Worm (Caenorhabditis elegans) whole organism, L4 larva: ENCODE results near the gene gst-38.

Source experiments
- F10B5.3 ChIP-seq: sonication (generic microtip); optimal IDR thresholded peaks from 2 replicates; lab custom pipeline; 2016; ENCODE audit warnings: mild to moderate bottlenecking, missing genetic modification characterization, missing compliant biosample characterization
- F26F4.8 ChIP-seq: fragments of 200-800 bp; sonication (Bioruptor generic); conservative IDR thresholded peaks from 2 replicates; pipeline ENCODE4 v1.3.6; 2022; ENCODE audit warnings: missing genetic modification characterization, missing compliant biosample characterization
- F37D6.2 ChIP-seq: sonication (generic microtip); optimal IDR thresholded peaks from 2 replicates; lab custom pipeline; 2016; ENCODE audit warnings: mild to moderate bottlenecking, missing genetic modification characterization, missing compliant biosample characterization
- T26A8.4 ChIP-seq: fragments of 200-800 bp; sonication (Bioruptor generic); IDR thresholded peaks from 2 replicates; pipeline ENCODE4 v1.3.6; 2022; ENCODE audit warnings: missing genetic modification characterization, missing compliant biosample characterization
- Y48G9A.11 ChIP-seq: fragments of 200-800 bp; sonication (Bioruptor generic); IDR thresholded peaks from 2 replicates; pipeline ENCODE4 v1.3.6; 2022; ENCODE audit warnings: missing genetic modification reagents, missing genetic modification characterization, missing compliant biosample characterization
- ZK337.2 ChIP-seq: fragments of 200-800 bp; sonication (Bioruptor generic); IDR thresholded peaks from 2 replicates; pipeline ENCODE4 v1.3.6; 2022; ENCODE audit warnings: missing genetic modification reagents, missing genetic modification characterization, missing compliant biosample characterization
- aly-2 ChIP-seq: sonication (generic microtip); optimal IDR thresholded peaks from 2 replicates; lab custom pipeline; 2018; ENCODE audit warnings: missing biosample characterization, missing genetic modification characterization
- arid-1 ChIP-seq: fragments of 200-800 bp; sonication (Bioruptor generic); conservative IDR thresholded peaks from 2 replicates; pipeline ENCODE4 v1.3.6; 2022; ENCODE audit warnings: missing genetic modification reagents, missing genetic modification characterization, missing compliant biosample characterization
- ceh-20 ChIP-seq: fragments of 200-800 bp; sonication (Bioruptor generic); IDR thresholded peaks from 2 replicates; pipeline ENCODE4 v1.3.6; 2022; ENCODE audit warnings: missing genetic modification reagents, missing genetic modification characterization, missing compliant biosample characterization
- ceh-44 ChIP-seq: fragments of 200-800 bp; sonication (Bioruptor generic); IDR thresholded peaks from 2 replicates; pipeline ENCODE4 v1.3.6; 2022; ENCODE audit warnings: missing genetic modification reagents, missing genetic modification characterization, missing compliant biosample characterization
- daf-12 ChIP-seq: fragments of 150-350 bp; optimal IDR thresholded peaks from 2 replicates; lab custom pipeline; 2014; ENCODE audit warnings: missing biosample characterization, missing genetic modification reagents, missing genetic modification characterization
- daf-16 ChIP-seq, 3 experiments: sonication (generic microtip); optimal IDR thresholded peaks; 2 replicates each; lab custom pipeline; 2016 to 2017; ENCODE audit warnings: missing genetic modification characterization in 3 of 3, missing genetic modification reagents in 3 of 3, mild to moderate bottlenecking in 2 of 3, missing compliant biosample characterization in 2 of 3, missing biosample characterization in 1 of 3, moderate library complexity in 1 of 3
- daf-19 ChIP-seq: fragments of 200-800 bp; sonication (Bioruptor generic); conservative IDR thresholded peaks from 2 replicates; pipeline ENCODE4 v1.3.6; 2022; ENCODE audit warnings: missing genetic modification characterization, missing compliant biosample characterization
- dmd-6 ChIP-seq: fragments of 200-800 bp; sonication (Bioruptor generic); IDR thresholded peaks from 2 replicates; pipeline ENCODE4 v1.3.6; 2022; ENCODE audit warnings: missing genetic modification reagents, missing genetic modification characterization, missing compliant biosample characterization
- dpl-1 ChIP-seq: fragments of 150-350 bp; optimal IDR thresholded peaks from 2 replicates; lab custom pipeline; 2014; ENCODE audit warnings: missing biosample characterization, missing genetic modification reagents, missing genetic modification characterization
- duxl-1 ChIP-seq: sonication (generic microtip); optimal IDR thresholded peaks from 2 replicates; lab custom pipeline; 2016; ENCODE audit warnings: mild to moderate bottlenecking, missing genetic modification characterization, moderate library complexity, missing compliant biosample characterization; ENCODE audit not compliant: poor library complexity
- egl-27 ChIP-seq: sonication (generic microtip); optimal IDR thresholded peaks from 3 replicates; lab custom pipeline; 2017; ENCODE audit warnings: missing biosample characterization, missing genetic modification reagents, missing genetic modification characterization
- fkh-10 ChIP-seq: fragments of 150-350 bp; optimal IDR thresholded peaks from 2 replicates; lab custom pipeline; 2014; ENCODE audit warnings: missing biosample characterization, missing genetic modification reagents, missing genetic modification characterization
- hlh-11 ChIP-seq: fragments of 200-800 bp; sonication (Bioruptor generic); optimal IDR thresholded peaks from 2 replicates; lab custom pipeline; 2018; ENCODE audit warnings: mild to moderate bottlenecking, missing genetic modification characterization, missing compliant biosample characterization
- hmg-1.1 ChIP-seq: fragments of 200-800 bp; sonication (Bioruptor generic); IDR thresholded peaks from 2 replicates; pipeline ENCODE4 v1.3.6; 2022; ENCODE audit warnings: missing genetic modification reagents, missing genetic modification characterization, missing compliant biosample characterization
- jun-1 ChIP-seq: fragments of 150-350 bp; optimal IDR thresholded peaks from 2 replicates; lab custom pipeline; 2014; ENCODE audit warnings: missing biosample characterization, missing genetic modification reagents, missing genetic modification characterization
- lim-7 ChIP-seq: fragments of 200-800 bp; sonication (Bioruptor generic); IDR thresholded peaks from 2 replicates; pipeline ENCODE4 v1.3.6; 2022; ENCODE audit warnings: missing genetic modification characterization, missing compliant biosample characterization
- lin-13 ChIP-seq: fragments of 150-350 bp; optimal IDR thresholded peaks from 2 replicates; lab custom pipeline; 2014; ENCODE audit warnings: missing biosample characterization, missing genetic modification reagents, missing genetic modification characterization
- lin-29 ChIP-seq: fragments of 200-800 bp; sonication (Bioruptor generic); IDR thresholded peaks from 2 replicates; pipeline ENCODE4 v1.3.6; 2022; ENCODE audit warnings: missing genetic modification reagents, missing genetic modification characterization, missing compliant biosample characterization
- lsy-2 ChIP-seq, 2 experiments: fragments of 150-350 bp in 1 of 2; sonication (generic microtip) in 1 of 2; optimal IDR thresholded peaks; 2 replicates each; lab custom pipeline; 2014 to 2017; ENCODE audit warnings: missing biosample characterization in 2 of 2, missing genetic modification characterization in 2 of 2
- mdt-29 ChIP-seq: fragments of 200-800 bp; sonication (Bioruptor generic); IDR thresholded peaks from 2 replicates; pipeline ENCODE4 v1.3.6; 2022; ENCODE audit warnings: missing genetic modification reagents, missing genetic modification characterization, missing compliant biosample characterization
- mxl-3 ChIP-seq: fragments of 200-800 bp; sonication (Bioruptor generic); optimal IDR thresholded peaks from 2 replicates; lab custom pipeline; 2018; ENCODE audit warnings: mild to moderate bottlenecking, missing genetic modification characterization, missing compliant biosample characterization
- nhr-25 ChIP-seq: sonication (generic microtip); optimal IDR thresholded peaks from 2 replicates; lab custom pipeline; 2017; ENCODE audit warnings: missing genetic modification characterization, mild to moderate bottlenecking, missing compliant biosample characterization, antibody characterized with exemption, moderate library complexity, borderline replicate concordance; ENCODE audit not compliant: insufficient read depth
- nhr-28 ChIP-seq: fragments of 150-350 bp; optimal IDR thresholded peaks from 2 replicates; lab custom pipeline; 2014; ENCODE audit warnings: missing biosample characterization, missing genetic modification characterization
- nhr-41 ChIP-seq: fragments of 200-800 bp; sonication (Bioruptor generic); IDR thresholded peaks from 2 replicates; pipeline ENCODE4 v1.3.6; 2022; ENCODE audit warnings: missing genetic modification reagents, missing genetic modification characterization, missing compliant biosample characterization
- nhr-6 ChIP-seq: fragments of 150-350 bp; optimal IDR thresholded peaks from 2 replicates; lab custom pipeline; 2014; ENCODE audit warnings: missing biosample characterization, missing genetic modification characterization
- pha-4 ChIP-seq, 2 experiments: fragments of 150-350 bp in 1 of 2; fragments of 200-800 bp in 1 of 2; sonication (Bioruptor generic) in 1 of 2; IDR thresholded peaks in 1 of 2; optimal IDR thresholded peaks in 1 of 2; 2 replicates each; pipeline versions ENCODE4 v1.3.6 to Lab custom; 2014 to 2022; ENCODE audit warnings: missing genetic modification characterization in 2 of 2, missing genetic modification reagents in 2 of 2, missing biosample characterization in 1 of 2, missing compliant biosample characterization in 1 of 2
- php-3 ChIP-seq: fragments of 200-800 bp; sonication (Bioruptor generic); IDR thresholded peaks from 2 replicates; pipeline ENCODE4 v1.3.6; 2022; ENCODE audit warnings: missing genetic modification reagents, missing genetic modification characterization, missing compliant biosample characterization
- pqm-1 ChIP-seq: sonication (generic microtip); optimal IDR thresholded peaks from 2 replicates; lab custom pipeline; 2017; ENCODE audit warnings: missing biosample characterization, missing genetic modification characterization
- saeg-2 ChIP-seq: fragments of 200-800 bp; sonication (Bioruptor generic); IDR thresholded peaks from 2 replicates; pipeline ENCODE4 v1.3.6; 2022; ENCODE audit warnings: missing genetic modification reagents, missing genetic modification characterization, missing compliant biosample characterization
- snpc-1.2 ChIP-seq: fragments of 200-800 bp; sonication (Bioruptor generic); IDR thresholded peaks from 2 replicates; pipeline ENCODE4 v1.3.6; 2022; ENCODE audit warnings: missing genetic modification reagents, missing genetic modification characterization, missing compliant biosample characterization
- snpc-4 ChIP-seq: fragments of 150-350 bp; optimal IDR thresholded peaks from 2 replicates; lab custom pipeline; 2014; ENCODE audit warnings: missing biosample characterization, missing genetic modification characterization
- spr-3 ChIP-seq: fragments of 200-800 bp; sonication (Bioruptor generic); optimal IDR thresholded peaks from 2 replicates; lab custom pipeline; 2018; ENCODE audit warnings: mild to moderate bottlenecking, missing genetic modification characterization, missing compliant biosample characterization
- unc-62 ChIP-seq, 3 experiments: fragments of 150-350 bp in 1 of 3; sonication (generic microtip); optimal IDR thresholded peaks in 2 of 3; peaks in 1 of 3; 1 replicate in 1 of 3; 2 replicates in 2 of 3; lab custom pipeline; 2014 to 2017; ENCODE audit warnings: missing biosample characterization in 3 of 3, missing genetic modification characterization in 3 of 3, missing genetic modification reagents in 3 of 3, missing genotype in 1 of 3
- vab-7 ChIP-seq: fragments of 200-800 bp; sonication (Bioruptor generic); IDR thresholded peaks from 2 replicates; pipeline ENCODE4 v1.3.6; 2022; ENCODE audit warnings: missing genetic modification reagents, missing genetic modification characterization, missing compliant biosample characterization
- zip-11 ChIP-seq: fragments of 200-800 bp; sonication (Bioruptor generic); IDR thresholded peaks from 2 replicates; pipeline ENCODE4 v1.3.6; 2022; ENCODE audit warnings: missing genetic modification characterization, missing compliant biosample characterization
- ztf-11 ChIP-seq: fragments of 150-350 bp; optimal IDR thresholded peaks from 2 replicates; lab custom pipeline; 2014; ENCODE audit warnings: missing biosample characterization, missing genetic modification characterization
- ztf-7 ChIP-seq: fragments of 150-350 bp; optimal IDR thresholded peaks from 2 replicates; lab custom pipeline; 2014; ENCODE audit warnings: missing biosample characterization, missing genetic modification characterization

Gene gst-38

ce11 chrV:15887708-15888295 is 28.1 kb downstream of the gst-38 start (continued):
- TF ChIP-seq egl-27 (tag; lab: Kevin White, UChicago): no peak
- no peak for TF ChIP-seq ceh-44
- no peak for TF ChIP-seq saeg-2 (GFP tag; lab: Robert Waterston, UW)
- TF ChIP-seq fkh-10 (GFP tag; lab: Kevin White, UChicago): no peak
- no peak for TF ChIP-seq arid-1 (GFP tag; lab: Robert Waterston, UW)
- TF ChIP-seq F37D6.2 (tag; lab: Kevin White, UChicago): no peak
- TF ChIP-seq dmd-6 (GFP tag; lab: Robert Waterston, UW): peak; percentile 86
- no peak for TF ChIP-seq lin-29 (GFP tag; lab: Robert Waterston, UW)
- TF ChIP-seq php-3: peak; percentile 60; the same call in 1 of the 2 replicates
- no peak for TF ChIP-seq daf-19 (GFP tag; lab: Robert Waterston, UW)
- TF ChIP-seq daf-12 (tag; lab: Kevin White, UChicago): no peak
- no peak for TF ChIP-seq F10B5.3 (tag; lab: Kevin White, UChicago)
- no peak for TF ChIP-seq F26F4.8 (GFP tag; lab: Robert Waterston, UW)
- no peak for TF ChIP-seq snpc-1.2 (GFP tag; lab: Robert Waterston, UW)
- no peak for TF ChIP-seq ceh-20 (GFP tag; lab: Robert Waterston, UW)
- TF ChIP-seq snpc-4: no peak
- no peak for TF ChIP-seq T26A8.4 (GFP tag; lab: Robert Waterston, UW)
- no peak for TF ChIP-seq dpl-1 (GFP tag; lab: Kevin White, UChicago)
- TF ChIP-seq daf-16 (GFP tag; optimal IDR thresholded peaks at IDR 0.05; lab: Kevin White, UChicago): no peak
- peak; percentile 87 for TF ChIP-seq daf-16 (tag; optimal IDR thresholded peaks at IDR 0.05; lab: Kevin White, UChicago)
- no peak for TF ChIP-seq Y48G9A.11 (GFP tag; lab: Robert Waterston, UW)
- no peak for TF ChIP-seq nhr-41 (GFP tag; lab: Robert Waterston, UW)
- no peak for TF ChIP-seq duxl-1 (tag; lab: Kevin White, UChicago)
- TF ChIP-seq mdt-29 (GFP tag; lab: Robert Waterston, UW): no peak
- TF ChIP-seq hmg-1.1 (GFP tag; lab: Robert Waterston, UW): no peak
- peak; percentile 48 for TF ChIP-seq mxl-3 (GFP tag; lab: Kevin White, UChicago)
- TF ChIP-seq pqm-1 (tag; lab: Kevin White, UChicago): peak; percentile 84
- TF ChIP-seq nhr-28 (tag; lab: Kevin White, UChicago): peak; percentile 82
- TF ChIP-seq lim-7 (GFP tag; lab: Robert Waterston, UW): no peak
- TF ChIP-seq lsy-2 (tag; optimal IDR thresholded peaks at IDR 0.05; lab: Kevin White, UChicago): no peak
- TF ChIP-seq aly-2 (tag; lab: Kevin White, UChicago): no peak

- peak; percentile 3 for TF ChIP-seq nhr-28 (tag; lab: Kevin White, UChicago)
- no peak for TF ChIP-seq ceh-20 (GFP tag; lab: Robert Waterston, UW)
Measured at ce11 chrV:15885967-15886366, 29.9 kb downstream of the gst-38 start, which contains the start of gene T06C12.9. Gene T06C12.9 (minus strand): TSS chrV:15886067.

- peak in 1 of 2 experiments; percentile 57 for TF ChIP-seq unc-62 (GFP tag; optimal IDR thresholded peaks at IDR 0.05 in 1 of 2; lab: Kevin White, UChicago)
- no peak for TF ChIP-seq unc-62 (tag; optimal IDR thresholded peaks at IDR 0.05; lab: Kevin White, UChicago)
- no peak for TF ChIP-seq ztf-11 (tag; lab: Kevin White, UChicago)
- TF ChIP-seq pqm-1 (tag; lab: Kevin White, UChicago): no peak
- TF ChIP-seq, all 104 proteins: peak for 1
Measured at ce11 chrV:15884698-15885097, 31.2 kb downstream of the gst-38 start, which contains the start of gene oac-42. Gene oac-42 (minus strand): TSS chrV:15884798.

ce11 chrV:15880705-15881104 is 35.2 kb downstream of the gst-38 start:
- no peak for TF ChIP-seq vab-7 (GFP tag; lab: Robert Waterston, UW)
- peak; percentile 7 for TF ChIP-seq jun-1 (tag; lab: Kevin White, UChicago)
- TF ChIP-seq spr-3: no peak
- no peak for TF ChIP-seq ZK337.2 (GFP tag; lab: Robert Waterston, UW)
- peak; percentile 28 for TF ChIP-seq nhr-6 (tag; lab: Kevin White, UChicago)
- peak; percentile 95 for TF ChIP-seq ztf-7 (tag; lab: Kevin White, UChicago)
- peak; percentile 78 for TF ChIP-seq hlh-11 (tag; lab: Kevin White, UChicago)
- TF ChIP-seq mxl-3 (GFP tag; lab: Kevin White, UChicago): no peak
- no peak for TF ChIP-seq nhr-25 (tag; lab: Kevin White, UChicago)
- TF ChIP-seq lin-13 (GFP tag; lab: Kevin White, UChicago): no peak
- no peak for TF ChIP-seq arid-1 (GFP tag; lab: Robert Waterston, UW)
- TF ChIP-seq pha-4 (GFP tag; IDR thresholded peaks at IDR 0.05; lab: Robert Waterston, UW): no peak
- no peak for TF ChIP-seq pha-4 (tag; optimal IDR thresholded peaks at IDR 0.05; lab: Kevin White, UChicago)
- no peak for TF ChIP-seq zip-11
